Worm (Caenorhabditis elegans) whole organism, L2 larva: Measurements from ENCODE around the gene C35A5.5.
A peak's percentile ranks its signal among the peaks of the same experiment; 100 is the strongest.

ENCODE experiments used
- Y55F3AM.14 ChIP-seq: fragments of 200-800 bp; sonication (Bioruptor generic); optimal IDR thresholded peaks from 2 replicates; lab custom pipeline; 2018; ENCODE audit warnings: mild to moderate bottlenecking, missing genetic modification characterization, missing compliant biosample characterization
- ZK546.5 ChIP-seq: sonication (generic microtip); optimal IDR thresholded peaks from 2 replicates; lab custom pipeline; 2017; ENCODE audit warnings: missing biosample characterization, missing genetic modification characterization
- ceh-16 ChIP-seq: fragments of 150-350 bp; optimal IDR thresholded peaks from 2 replicates; lab custom pipeline; 2014; ENCODE audit warnings: missing biosample characterization, missing genetic modification characterization
- ceh-82 ChIP-seq: fragments of 150-350 bp; optimal IDR thresholded peaks from 2 replicates; lab custom pipeline; 2014; ENCODE audit warnings: missing biosample characterization, missing genetic modification characterization
- crh-2 ChIP-seq: sonication (generic microtip); optimal IDR thresholded peaks from 2 replicates; lab custom pipeline; 2017; ENCODE audit warnings: missing biosample characterization, missing genetic modification characterization
- egl-27 ChIP-seq: sonication (generic microtip); optimal IDR thresholded peaks from 3 replicates; lab custom pipeline; 2017; ENCODE audit warnings: missing biosample characterization, missing genetic modification reagents, missing genetic modification characterization
- elt-1 ChIP-seq: fragments of 150-350 bp; optimal IDR thresholded peaks from 2 replicates; lab custom pipeline; 2014; ENCODE audit warnings: missing biosample characterization, missing genetic modification characterization
- elt-3 ChIP-seq: sonication (generic microtip); optimal IDR thresholded peaks from 2 replicates; lab custom pipeline; 2017; ENCODE audit warnings: missing biosample characterization, missing genetic modification characterization
- fos-1 ChIP-seq: fragments of 150-350 bp; optimal IDR thresholded peaks from 2 replicates; lab custom pipeline; 2014; ENCODE audit warnings: missing biosample characterization, missing genetic modification characterization
- gmeb-1 ChIP-seq: fragments of 150-350 bp; optimal IDR thresholded peaks from 2 replicates; lab custom pipeline; 2014; ENCODE audit warnings: missing biosample characterization, missing genetic modification characterization
- lin-13 ChIP-seq: fragments of 150-350 bp; optimal IDR thresholded peaks from 2 replicates; lab custom pipeline; 2014; ENCODE audit warnings: missing biosample characterization, missing genetic modification reagents, missing genetic modification characterization
- mbf-1 ChIP-seq: sonication (generic microtip); optimal IDR thresholded peaks from 2 replicates; lab custom pipeline; 2017; ENCODE audit warnings: missing biosample characterization, missing genetic modification characterization
- mdl-1 ChIP-seq, 2 experiments: fragments of 150-350 bp in 1 of 2; sonication (generic microtip) in 1 of 2; optimal IDR thresholded peaks; 2 replicates each; lab custom pipeline; 2017; ENCODE audit warnings: missing biosample characterization in 2 of 2, missing genetic modification characterization in 2 of 2
- nhr-10 ChIP-seq: sonication (generic microtip); optimal IDR thresholded peaks from 2 replicates; lab custom pipeline; 2017; ENCODE audit warnings: missing biosample characterization, missing genetic modification characterization
- nhr-12 ChIP-seq: fragments of 150-350 bp; optimal IDR thresholded peaks from 2 replicates; lab custom pipeline; 2014; ENCODE audit warnings: missing biosample characterization, missing genetic modification characterization
- nhr-129 ChIP-seq: fragments of 150-350 bp; optimal IDR thresholded peaks from 2 replicates; lab custom pipeline; 2014; ENCODE audit warnings: missing biosample characterization, missing genetic modification characterization
- nhr-6 ChIP-seq: fragments of 150-350 bp; optimal IDR thresholded peaks from 2 replicates; lab custom pipeline; 2014; ENCODE audit warnings: missing biosample characterization, missing genetic modification characterization
- nhr-77 ChIP-seq: fragments of 150-350 bp; optimal IDR thresholded peaks from 2 replicates; lab custom pipeline; 2014; ENCODE audit warnings: missing biosample characterization, missing genetic modification characterization
- peb-1 ChIP-seq: fragments of 150-350 bp; optimal IDR thresholded peaks from 2 replicates; lab custom pipeline; 2014; ENCODE audit warnings: missing biosample characterization, missing genetic modification characterization
- sem-4 ChIP-seq: fragments of 150-350 bp; optimal IDR thresholded peaks from 2 replicates; lab custom pipeline; 2014; ENCODE audit warnings: missing biosample characterization, missing genetic modification reagents, missing genetic modification characterization
- sma-3 ChIP-seq: sonication (generic microtip); optimal IDR thresholded peaks from 2 replicates; lab custom pipeline; 2016; ENCODE audit warnings: missing genetic modification reagents, missing genetic modification characterization, missing compliant biosample characterization
- sma-9 ChIP-seq, 2 experiments: fragments of 150-350 bp in 1 of 2; sonication (generic microtip) in 1 of 2; optimal IDR thresholded peaks; 2 replicates each; lab custom pipeline; 2014 to 2016; ENCODE audit warnings: missing genetic modification characterization in 2 of 2, mild to moderate bottlenecking in 1 of 2, missing biosample characterization in 1 of 2, missing compliant biosample characterization in 1 of 2, missing genetic modification reagents in 1 of 2, moderate library complexity in 1 of 2
- unc-62 ChIP-seq: fragments of 150-350 bp; optimal IDR thresholded peaks from 2 replicates; lab custom pipeline; 2014; ENCODE audit warnings: missing biosample characterization, missing genetic modification reagents, missing genetic modification characterization
- ztf-1 ChIP-seq: fragments of 200-800 bp; sonication (Bioruptor generic); conservative IDR thresholded peaks from 2 replicates; pipeline ENCODE4 v1.3.6; 2022; ENCODE audit warnings: missing genetic modification characterization, missing compliant biosample characterization
- ztf-4 ChIP-seq: fragments of 150-350 bp; optimal IDR thresholded peaks from 2 replicates; lab custom pipeline; 2014; ENCODE audit warnings: missing biosample characterization, missing genetic modification characterization

Gene C35A5.5

DNA sequence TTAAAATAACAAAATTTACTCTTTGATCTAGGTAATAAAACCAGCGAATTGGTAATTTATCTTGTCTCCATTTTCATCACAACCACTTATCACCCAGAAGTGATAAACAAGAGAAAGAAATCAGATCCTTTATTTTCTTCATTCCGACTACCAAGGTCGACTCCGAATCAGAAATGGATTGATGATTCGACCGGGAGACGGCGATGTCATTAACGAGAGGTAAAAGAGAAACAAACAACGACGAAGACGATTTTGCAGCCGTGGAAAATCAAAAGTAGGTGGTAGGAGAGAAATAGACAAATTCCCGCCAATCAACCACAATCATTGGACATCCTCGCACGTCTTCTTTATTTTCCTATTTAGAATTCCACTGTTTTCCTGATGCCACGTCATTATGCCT, 51.4 kb downstream of the C35A5.5 start (continued):
- TF ChIP-seq ztf-1 (GFP tag; lab: Robert Waterston, UW) (no peak), nhr-12 (tag; lab: Kevin White, UChicago) (no peak), nhr-129 (no peak), mbf-1 (tag; lab: Kevin White, UChicago) (no peak), nhr-6 (tag; lab: Kevin White, UChicago) (no peak), ceh-16 (tag; lab: Kevin White, UChicago) (no peak), sma-9 (GFP tag; optimal IDR thresholded peaks at IDR 0.05; lab: Kevin White, UChicago) (peak; percentile 43), sma-9 (tag; optimal IDR thresholded peaks at IDR 0.05; lab: Kevin White, UChicago) (no peak), nhr-10 (tag; lab: Kevin White, UChicago) (no peak), egl-27 (tag; lab: Kevin White, UChicago) (no peak)

DNA sequence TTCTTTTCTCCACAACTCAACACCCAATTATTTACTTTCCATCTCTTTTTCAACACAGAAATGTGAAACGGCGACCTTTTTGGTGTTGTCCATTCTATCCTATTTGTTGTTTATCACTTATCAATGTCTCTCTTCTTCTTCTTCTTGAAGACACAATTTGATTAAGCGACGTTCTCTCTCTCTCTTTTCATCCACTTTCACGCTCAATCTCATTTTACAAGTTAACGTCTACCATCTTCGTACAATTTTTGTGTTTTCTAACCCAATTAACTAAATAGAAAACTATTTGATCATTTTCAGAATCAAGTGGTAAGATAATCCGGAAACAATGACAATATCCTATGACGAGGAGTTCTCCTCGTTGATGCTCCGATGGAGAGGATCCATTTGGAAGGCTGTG, 52.0 kb downstream of the C35A5.5 start, which contains the start of gene best-14:
TSS of gene best-14 (plus strand) at position 301 of the 400 bp plus-strand sequence.
- TF ChIP-seq sma-3 (no peak), sma-9 (GFP tag; optimal IDR thresholded peaks at IDR 0.05; lab: Kevin White, UChicago) (no peak), sma-9 (tag; optimal IDR thresholded peaks at IDR 0.05; lab: Kevin White, UChicago) (no peak), crh-2 (tag; lab: Kevin White, UChicago) (no peak), ceh-82 (tag; lab: Kevin White, UChicago) (no peak), sem-4 (tag; lab: Kevin White, UChicago) (no peak), mdl-1 (tag; optimal IDR thresholded peaks at IDR 0.05; lab: Kevin White, UChicago) (no peak), elt-3 (tag; lab: Kevin White, UChicago) (no peak), egl-27 (tag; lab: Kevin White, UChicago) (no peak), Y55F3AM.14 (GFP tag; lab: Kevin White, UChicago) (no peak), gmeb-1 (tag; lab: Kevin White, UChicago) (no peak), fos-1 (tag; lab: Kevin White, UChicago) (no peak), nhr-77 (tag; lab: Kevin White, UChicago) (no peak), ZK546.5 (tag; lab: Kevin White, UChicago) (no peak), unc-62 (GFP tag; lab: Kevin White, UChicago) (no peak), ztf-4 (tag; lab: Kevin White, UChicago) (no peak), peb-1 (tag; lab: Kevin White, UChicago) (no peak), lin-13 (GFP tag; lab: Kevin White, UChicago) (no peak), elt-1 (tag; lab: Kevin White, UChicago) (no peak)
